Fruit fly (Drosophila melanogaster) whole organism, pupa: ENCODE data around the gene MTF-1.

Experiments used
- CG12605 ChIP-seq: fragments of 200-800 bp; sonication (Bioruptor generic); IDR thresholded peaks from 2 replicates; pipeline ENCODE4 v1.3.6; 2022; ENCODE audit warnings: missing biosample characterization, missing genetic modification characterization
- CG13204 ChIP-seq: fragments of 200-800 bp; sonication (Bioruptor generic); optimal IDR thresholded peaks from 2 replicates; lab custom pipeline; 2018; ENCODE audit warnings: missing biosample characterization, mild to moderate bottlenecking, missing genetic modification characterization, moderate library complexity
- CG14655 ChIP-seq: fragments of 200-800 bp; sonication (Bioruptor generic); optimal IDR thresholded peaks from 3 replicates; lab custom pipeline; 2017; ENCODE audit warnings: mild to moderate bottlenecking, missing biosample characterization, missing genetic modification reagents, missing genetic modification characterization
- CG15710 ChIP-seq: fragments of 200-800 bp; sonication (Bioruptor generic); optimal IDR thresholded peaks from 2 replicates; lab custom pipeline; 2018; ENCODE audit warnings: missing biosample characterization, mild to moderate bottlenecking, missing genetic modification characterization, moderate library complexity
- CG34367 ChIP-seq: fragments of 200-800 bp; sonication (Bioruptor generic); optimal IDR thresholded peaks from 2 replicates; lab custom pipeline; 2018; ENCODE audit warnings: missing biosample characterization, mild to moderate bottlenecking, missing genetic modification characterization
- CG4496 ChIP-seq: fragments of 200-800 bp; sonication (Bioruptor generic); IDR thresholded peaks from 3 replicates; pipeline ENCODE4 v1.3.6; 2022; ENCODE audit warnings: missing biosample characterization, missing genetic modification characterization
- CG8159 ChIP-seq: fragments of 200-800 bp; sonication (Bioruptor generic); optimal IDR thresholded peaks from 3 replicates; lab custom pipeline; 2018; ENCODE audit warnings: missing biosample characterization, mild to moderate bottlenecking, missing genetic modification characterization, moderate library complexity
- CG8301 ChIP-seq: fragments of 200-800 bp; sonication (Bioruptor generic); optimal IDR thresholded peaks from 2 replicates; lab custom pipeline; 2018; ENCODE audit warnings: missing biosample characterization, mild to moderate bottlenecking, missing genetic modification characterization
- D1 ChIP-seq: fragments of 200-800 bp; sonication (Bioruptor generic); optimal IDR thresholded peaks from 2 replicates; lab custom pipeline; 2018; ENCODE audit warnings: missing biosample characterization, mild to moderate bottlenecking, missing genetic modification characterization, moderate library complexity
- EcR ChIP-seq: fragments of 200-800 bp; sonication (Bioruptor generic); optimal IDR thresholded peaks from 3 replicates; lab custom pipeline; 2019; ENCODE audit warnings: missing biosample characterization, missing genetic modification characterization, mild to moderate bottlenecking, moderate library complexity, missing genetic modification reagents
- Ets98B ChIP-seq: fragments of 200-800 bp; sonication (Bioruptor generic); IDR thresholded peaks from 2 replicates; pipeline ENCODE4 v1.3.6; 2022; ENCODE audit warnings: missing biosample characterization, missing genetic modification characterization
- Pif1A ChIP-seq: fragments of 200-800 bp; sonication (Bioruptor generic); optimal IDR thresholded peaks from 3 replicates; lab custom pipeline; 2016; ENCODE audit warnings: missing biosample characterization, missing genetic modification characterization

DNA sequence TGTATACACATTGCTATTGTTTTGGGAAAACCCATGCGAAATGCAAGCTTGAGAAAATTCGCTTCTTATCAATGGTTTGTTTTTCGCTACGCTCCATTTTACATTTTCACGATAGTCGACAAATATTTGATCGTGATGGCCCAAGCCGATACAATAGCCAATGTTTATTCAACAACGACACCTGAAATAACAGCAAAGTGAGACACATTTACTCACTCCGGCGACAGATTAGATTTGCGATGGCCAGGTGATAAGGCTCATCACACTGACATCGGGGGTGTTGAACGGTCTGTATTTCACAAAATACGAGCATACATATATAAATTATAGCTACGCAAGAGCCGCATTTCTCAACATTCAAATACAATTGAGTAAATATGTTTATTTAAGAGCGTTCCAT lies 33.0 kb upstream of the MTF-1 start:
- TF ChIP-seq CG8159 (tag; lab: Kevin White, UChicago) (no peak), Ets98B (no peak), D1 (tag; lab: Kevin White, UChicago) (no peak), CG13204 (GFP tag; lab: Kevin White, UChicago) (no peak), CG8301 (tag; lab: Kevin White, UChicago) (no peak), CG4496 (GFP tag; lab: Robert Waterston, UW) (peak; percentile 54; the same call in 1 of the 3 replicates), CG12605 (GFP tag; lab: Robert Waterston, UW) (no peak), CG15710 (tag; lab: Kevin White, UChicago) (no peak), CG34367 (tag; lab: Kevin White, UChicago) (no peak), Pif1A (GFP tag; lab: Kevin White, UChicago) (peak; percentile 29), CG14655 (GFP tag; lab: Kevin White, UChicago) (peak; percentile 22), EcR (GFP tag; lab: Kevin White, UChicago) (no peak)
